Fruit fly (Drosophila melanogaster) whole organism, prepupa: ENCODE results near the gene Fbw5.

ENCODE experiments used
- CG11762 ChIP-seq: fragments of 200-800 bp; sonication (Bioruptor generic); optimal IDR thresholded peaks from 3 replicates; lab custom pipeline; 2016; ENCODE audit warnings: missing biosample characterization, missing genetic modification characterization; ENCODE audit not compliant: insufficient read depth
- CG6276 ChIP-seq: fragments of 200-800 bp; sonication (Bioruptor generic); optimal IDR thresholded peaks from 2 replicates; lab custom pipeline; 2017; ENCODE audit warnings: missing biosample characterization, mild to moderate bottlenecking, missing genetic modification characterization
- CG6854 ChIP-seq: fragments of 200-800 bp; sonication (Bioruptor generic); optimal IDR thresholded peaks from 2 replicates; lab custom pipeline; 2017; ENCODE audit warnings: missing biosample characterization, mild to moderate bottlenecking, missing genetic modification characterization
- Eip75B ChIP-seq: fragments of 200-800 bp; sonication (Bioruptor generic); optimal IDR thresholded peaks from 3 replicates; lab custom pipeline; 2016; ENCODE audit warnings: missing biosample characterization, missing genetic modification characterization
- Hr39 ChIP-seq: fragments of 200-800 bp; sonication (Bioruptor generic); optimal IDR thresholded peaks from 2 replicates; lab custom pipeline; 2016; ENCODE audit warnings: missing biosample characterization, missing genetic modification characterization
- Lpt ChIP-seq: fragments of 200-800 bp; sonication (Bioruptor generic); optimal IDR thresholded peaks from 3 replicates; lab custom pipeline; 2016; ENCODE audit warnings: missing biosample characterization, missing genetic modification characterization
- Met ChIP-seq: fragments of 200-800 bp; sonication (Bioruptor generic); optimal IDR thresholded peaks from 3 replicates; lab custom pipeline; 2016; ENCODE audit warnings: missing biosample characterization, missing genetic modification characterization
- Sox102F ChIP-seq: fragments of 200-800 bp; sonication (Bioruptor generic); optimal IDR thresholded peaks from 2 replicates; lab custom pipeline; 2016; ENCODE audit warnings: missing biosample characterization, mild to moderate bottlenecking, missing genetic modification characterization
- cyc ChIP-seq: fragments of 200-800 bp; sonication (Bioruptor generic); optimal IDR thresholded peaks from 3 replicates; lab custom pipeline; 2016; ENCODE audit warnings: missing biosample characterization, missing genetic modification characterization
- eg ChIP-seq: fragments of 200-800 bp; sonication (Bioruptor generic); IDR thresholded peaks from 3 replicates; pipeline ENCODE4 v1.3.6; 2022; ENCODE audit warnings: missing biosample characterization, missing genetic modification characterization
- fd85E ChIP-seq: fragments of 200-800 bp; sonication (Bioruptor generic); optimal IDR thresholded peaks from 3 replicates; lab custom pipeline; 2016; ENCODE audit warnings: missing biosample characterization, missing genetic modification characterization
- fkh ChIP-seq: fragments of 200-800 bp; sonication (Bioruptor generic); optimal IDR thresholded peaks from 3 replicates; lab custom pipeline; 2017; ENCODE audit warnings: missing biosample characterization, mild to moderate bottlenecking, missing genetic modification characterization, moderate library complexity
- pdm3 ChIP-seq: fragments of 200-800 bp; sonication (Bioruptor generic); optimal IDR thresholded peaks from 3 replicates; lab custom pipeline; 2016; ENCODE audit warnings: missing biosample characterization, missing genetic modification characterization
- vri ChIP-seq: fragments of 200-800 bp; sonication (Bioruptor generic); optimal IDR thresholded peaks from 3 replicates; lab custom pipeline; 2016; ENCODE audit warnings: missing biosample characterization, mild to moderate bottlenecking, missing genetic modification characterization

- TF ChIP-seq CG6276, result no peak
- TF ChIP-seq eg (GFP tag; lab: Robert Waterston, UW), result no peak
- no peak for TF ChIP-seq Hr39 (GFP tag; lab: Kevin White, UChicago)
- no peak for TF ChIP-seq CG6854 (GFP tag; lab: Kevin White, UChicago)
- TF ChIP-seq cyc (GFP tag; lab: Kevin White, UChicago), result no peak
- no peak for TF ChIP-seq Sox102F (GFP tag; lab: Kevin White, UChicago)
- no peak for TF ChIP-seq pdm3 (GFP tag; lab: Kevin White, UChicago)
- TF ChIP-seq Eip75B (GFP tag; lab: Kevin White, UChicago), result no peak
- no peak for TF ChIP-seq Lpt
- no peak for TF ChIP-seq fkh (GFP tag; lab: Kevin White, UChicago)
- no peak for TF ChIP-seq vri (GFP tag; lab: Kevin White, UChicago)
- no peak for TF ChIP-seq CG11762
- TF ChIP-seq fd85E (GFP tag; lab: Kevin White, UChicago), result no peak
- TF ChIP-seq Met (GFP tag; lab: Kevin White, UChicago), result no peak
Observed at dm6 chr2L:6072124-6072523, 6.4 kb upstream of the Fbw5 start.
